Fruit fly (Drosophila melanogaster): ENCODE data around the gene CG13674.

Gene CG13674

dm6 chr3L:8191042-8191613, 27.7 kb downstream of the CG13674 start, which contains the start of gene MED24:
TSS of gene MED24 (plus strand) at chr3L:8191270.
- no peak for TF ChIP-seq CG11617 (GFP tag; optimal IDR thresholded peaks at IDR 0.05)
- peak; percentile 35 for TF ChIP-seq CG7101 (tag; optimal IDR thresholded peaks at IDR 0.05)
- TF ChIP-seq Clk (GFP tag; optimal IDR thresholded peaks at IDR 0.05), result no peak
- TF ChIP-seq CG33017 (tag; optimal IDR thresholded peaks at IDR 0.05), result peak; percentile 9
- TF ChIP-seq Hr96 (GFP tag; optimal IDR thresholded peaks at IDR 0.05), result no peak
- TF ChIP-seq Crg-1 (GFP tag; optimal IDR thresholded peaks at IDR 0.05), result no peak
- TF ChIP-seq Mnt (GFP tag; optimal IDR thresholded peaks at IDR 0.05), result peak; percentile 20
- TF ChIP-seq cnc (optimal IDR thresholded peaks at IDR 0.05), result no peak
- peak; percentile 14 for TF ChIP-seq CG7045 (GFP tag; optimal IDR thresholded peaks at IDR 0.05)
- TF ChIP-seq CG14711 (tag; optimal IDR thresholded peaks at IDR 0.05), result peak; percentile 53
- peak; percentile 23 for TF ChIP-seq bab1 (GFP tag; optimal IDR thresholded peaks at IDR 0.05)
- no peak for TF ChIP-seq CG1620 (GFP tag; optimal IDR thresholded peaks at IDR 0.05)
- TF ChIP-seq tj (GFP tag; optimal IDR thresholded peaks at IDR 0.05), result no peak
- TF ChIP-seq ovo (GFP tag; optimal IDR thresholded peaks at IDR 0.05), result no peak
- TF ChIP-seq CG12768 (GFP tag; optimal IDR thresholded peaks at IDR 0.05), result no peak
- no peak for TF ChIP-seq kay (GFP tag; ENCODE audit: borderline replicate concordance)
- no peak for TF ChIP-seq toe (GFP tag; optimal IDR thresholded peaks at IDR 0.05)
- no peak for TF ChIP-seq CG5204 (GFP tag; optimal IDR thresholded peaks at IDR 0.05)
- no peak for TF ChIP-seq pad (GFP tag; optimal IDR thresholded peaks at IDR 0.05)
- TF ChIP-seq cic (GFP tag; optimal IDR thresholded peaks at IDR 0.05), result no peak

DNA sequence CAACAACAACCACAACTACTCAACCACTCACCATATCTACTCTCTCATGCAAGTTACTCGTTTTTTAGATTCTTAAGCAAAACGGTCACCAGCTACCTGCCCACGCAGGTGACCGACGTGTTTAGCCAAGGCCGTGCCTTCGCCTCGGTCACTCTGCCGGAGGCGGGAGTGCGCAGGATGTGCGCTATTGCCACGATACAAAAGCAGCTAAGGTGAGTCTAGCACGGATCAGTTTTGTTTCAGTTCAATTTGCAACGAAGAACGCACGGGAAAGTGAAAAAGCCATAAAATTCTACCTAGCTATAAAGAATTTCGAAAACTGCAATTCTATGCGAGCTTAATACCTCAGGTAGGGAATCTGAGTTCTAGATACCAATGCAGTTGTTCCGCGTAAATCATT, 29.5 kb downstream of the CG13674 start:
- TF ChIP-seq pad (GFP tag; optimal IDR thresholded peaks at IDR 0.05) (no peak), toe (GFP tag; optimal IDR thresholded peaks at IDR 0.05) (no peak), ovo (GFP tag; optimal IDR thresholded peaks at IDR 0.05) (no peak), CG7101 (tag; optimal IDR thresholded peaks at IDR 0.05) (no peak), CG12768 (GFP tag; optimal IDR thresholded peaks at IDR 0.05) (no peak), cic (GFP tag; optimal IDR thresholded peaks at IDR 0.05) (no peak)

dm6 chr3L:8187397-8187811, 31.4 kb downstream of the CG13674 start:
- no peak for TF ChIP-seq Crg-1 (GFP tag; optimal IDR thresholded peaks at IDR 0.05)
- no peak for TF ChIP-seq Hr96 (GFP tag; optimal IDR thresholded peaks at IDR 0.05)
- TF ChIP-seq kay (GFP tag; ENCODE audit: borderline replicate concordance), result no peak
- no peak for TF ChIP-seq cnc (optimal IDR thresholded peaks at IDR 0.05)
- TF ChIP-seq CG5204 (GFP tag; optimal IDR thresholded peaks at IDR 0.05), result no peak
- TF ChIP-seq Mnt (GFP tag; optimal IDR thresholded peaks at IDR 0.05), result no peak
- TF ChIP-seq cic (GFP tag; optimal IDR thresholded peaks at IDR 0.05), result no peak
- TF ChIP-seq tj (GFP tag; optimal IDR thresholded peaks at IDR 0.05), result no peak
- no peak for TF ChIP-seq CG11617 (GFP tag; optimal IDR thresholded peaks at IDR 0.05)
- no peak for TF ChIP-seq ovo (GFP tag; optimal IDR thresholded peaks at IDR 0.05)
- TF ChIP-seq CG7045 (GFP tag; optimal IDR thresholded peaks at IDR 0.05), result no peak
- no peak for TF ChIP-seq CG7101 (tag; optimal IDR thresholded peaks at IDR 0.05)
- TF ChIP-seq CG12768 (GFP tag; optimal IDR thresholded peaks at IDR 0.05), result no peak
- no peak for TF ChIP-seq Clk (GFP tag; optimal IDR thresholded peaks at IDR 0.05)

DNA sequence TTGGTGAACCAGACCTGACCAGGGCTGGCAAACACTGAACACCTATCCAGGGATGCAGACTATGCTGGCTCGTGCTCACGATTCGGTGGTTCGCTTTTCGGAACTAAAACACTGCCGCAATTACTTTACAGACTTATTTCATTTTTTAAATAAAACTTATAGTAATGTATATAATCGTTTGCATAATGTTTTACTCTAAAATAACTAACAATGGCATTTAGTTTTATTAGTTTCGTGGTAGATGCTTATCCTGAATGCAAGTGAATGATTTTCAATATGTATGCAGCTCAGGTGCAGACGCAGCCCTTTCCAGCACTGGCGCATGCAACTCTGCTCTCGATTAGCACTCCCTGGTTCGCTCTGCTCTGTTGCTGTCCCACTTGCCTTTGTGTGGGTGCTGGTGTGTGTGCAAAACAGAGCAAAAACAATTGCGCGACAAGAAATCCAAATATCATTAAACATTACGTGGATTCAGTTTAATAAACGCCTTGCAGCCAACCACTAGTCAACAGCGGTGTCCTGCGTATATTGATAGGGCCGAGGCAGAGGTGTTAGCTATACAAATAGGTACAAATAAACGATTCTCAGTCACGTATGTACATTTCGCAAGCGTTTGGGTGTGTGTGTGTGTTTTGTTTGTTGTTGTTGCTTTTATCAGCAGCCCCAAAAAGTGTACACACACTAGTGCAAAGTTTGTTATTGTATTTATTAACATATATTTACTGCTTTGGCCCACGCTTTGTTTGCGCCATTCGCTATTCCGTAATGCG, 32.0 kb downstream of the CG13674 start, which contains the start of the genes ERR and Atg18a:
Gene ERR (minus strand): TSS at position 45 of the 770 bp plus-strand sequence.
Gene Atg18a (plus strand): TSS at position 231 of the 770 bp plus-strand sequence.
- TF ChIP-seq CG33017 (tag; optimal IDR thresholded peaks at IDR 0.05) (peak; percentile 83), Clk (GFP tag; optimal IDR thresholded peaks at IDR 0.05) (peak; percentile 93), Hr96 (GFP tag; optimal IDR thresholded peaks at IDR 0.05) (peak; percentile 92), Mnt (GFP tag; optimal IDR thresholded peaks at IDR 0.05) (peak; percentile 88), CG7101 (tag; optimal IDR thresholded peaks at IDR 0.05) (peak; percentile 90), cic (GFP tag; optimal IDR thresholded peaks at IDR 0.05) (peak; percentile 76), CG1620 (GFP tag; optimal IDR thresholded peaks at IDR 0.05) (peak; percentile 96), cnc (optimal IDR thresholded peaks at IDR 0.05) (no peak), bab1 (GFP tag; optimal IDR thresholded peaks at IDR 0.05) (peak; percentile 89), toe (GFP tag; optimal IDR thresholded peaks at IDR 0.05) (peak; percentile 96), pad (GFP tag; optimal IDR thresholded peaks at IDR 0.05) (peak; percentile 84), CG7045 (GFP tag; optimal IDR thresholded peaks at IDR 0.05) (peak; percentile 89), ovo (GFP tag; optimal IDR thresholded peaks at IDR 0.05) (peak; percentile 86), Crg-1 (GFP tag; optimal IDR thresholded peaks at IDR 0.05) (peak; percentile 87), CG12768 (GFP tag; optimal IDR thresholded peaks at IDR 0.05) (peak; percentile 88), CG11617 (GFP tag; optimal IDR thresholded peaks at IDR 0.05) (peak; percentile 89), CG5204 (GFP tag; optimal IDR thresholded peaks at IDR 0.05) (no peak), tj (GFP tag; optimal IDR thresholded peaks at IDR 0.05) (peak; percentile 68), CG14711 (tag; optimal IDR thresholded peaks at IDR 0.05) (peak; percentile 82), kay (GFP tag; ENCODE audit: borderline replicate concordance) (peak; percentile 65)

DNA sequence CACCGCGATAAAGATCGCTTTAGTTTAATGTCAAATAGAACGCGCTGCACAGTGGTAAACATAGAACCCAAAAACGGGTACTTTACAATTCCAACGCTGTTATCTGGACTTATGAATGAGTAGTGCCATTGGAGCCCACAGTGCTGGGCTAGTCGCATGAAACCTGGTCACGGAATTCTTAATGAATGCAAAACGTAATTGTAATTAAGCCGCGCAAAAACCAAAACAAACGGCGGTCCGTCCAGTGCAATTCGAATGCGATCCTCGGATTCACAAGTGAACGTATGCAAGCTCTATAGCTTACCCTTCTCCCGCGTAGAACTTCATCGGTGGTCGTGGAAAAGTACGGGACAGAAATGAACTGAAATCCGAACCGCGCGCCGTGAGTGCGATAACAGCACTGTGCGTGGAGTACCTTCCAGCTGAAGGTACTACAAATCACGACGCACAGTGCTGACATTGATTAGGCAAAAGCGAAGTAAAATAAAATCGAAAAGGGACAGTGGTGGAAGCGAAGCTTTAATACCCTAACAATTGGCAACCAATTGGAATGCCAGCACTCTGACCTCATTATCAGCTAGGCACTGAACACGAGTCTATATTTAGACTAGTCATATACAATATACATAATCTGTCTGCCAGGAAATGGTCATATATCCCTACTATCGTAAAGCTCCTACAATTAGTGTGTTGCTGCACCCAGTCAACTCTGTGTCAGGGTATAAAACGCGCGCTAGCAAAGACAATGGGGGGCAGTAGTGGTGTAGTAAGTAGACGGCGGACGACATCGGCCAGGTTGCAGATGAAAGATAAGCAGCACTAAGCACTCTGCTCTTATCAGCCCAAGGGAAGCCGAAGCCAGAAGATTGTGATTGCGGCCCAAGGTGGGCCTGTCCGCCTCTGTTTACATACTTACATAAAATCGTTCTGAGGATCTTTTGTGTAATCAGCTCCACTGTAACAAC, 33.2 kb downstream of the CG13674 start:
- TF ChIP-seq CG1620 (GFP tag; optimal IDR thresholded peaks at IDR 0.05), result peak; percentile 28
- no peak for TF ChIP-seq CG5204 (GFP tag; optimal IDR thresholded peaks at IDR 0.05)
- no peak for TF ChIP-seq cnc (optimal IDR thresholded peaks at IDR 0.05)
- TF ChIP-seq Crg-1 (GFP tag; optimal IDR thresholded peaks at IDR 0.05), result peak; percentile 24
- peak; percentile 40 for TF ChIP-seq CG7101 (tag; optimal IDR thresholded peaks at IDR 0.05)
- peak; percentile 60 for TF ChIP-seq CG33017 (tag; optimal IDR thresholded peaks at IDR 0.05)
- peak; percentile 27 for TF ChIP-seq CG7045 (GFP tag; optimal IDR thresholded peaks at IDR 0.05)
- TF ChIP-seq ovo (GFP tag; optimal IDR thresholded peaks at IDR 0.05), result no peak
- peak; percentile 73 for TF ChIP-seq Hr96 (GFP tag; optimal IDR thresholded peaks at IDR 0.05)
- TF ChIP-seq tj (GFP tag; optimal IDR thresholded peaks at IDR 0.05), result peak; percentile 55
- TF ChIP-seq Clk (GFP tag; optimal IDR thresholded peaks at IDR 0.05), result peak; percentile 15
- TF ChIP-seq toe (GFP tag; optimal IDR thresholded peaks at IDR 0.05), result no peak
- TF ChIP-seq CG14711 (tag; optimal IDR thresholded peaks at IDR 0.05), result peak; percentile 20
- TF ChIP-seq pad (GFP tag; optimal IDR thresholded peaks at IDR 0.05), result peak; percentile 20
- peak; percentile 94 for TF ChIP-seq cic (GFP tag; optimal IDR thresholded peaks at IDR 0.05)
- TF ChIP-seq CG12768 (GFP tag; optimal IDR thresholded peaks at IDR 0.05), result peak; percentile 70
- peak; percentile 37 for TF ChIP-seq Mnt (GFP tag; optimal IDR thresholded peaks at IDR 0.05)
- TF ChIP-seq bab1 (GFP tag; optimal IDR thresholded peaks at IDR 0.05), result peak; percentile 5
- peak; percentile 81 for TF ChIP-seq CG11617 (GFP tag; optimal IDR thresholded peaks at IDR 0.05)
- no peak for TF ChIP-seq kay (GFP tag; ENCODE audit: borderline replicate concordance)
